Fruit fly (Drosophila melanogaster) whole organism, adult: ENCODE results near the gene pim.

ENCODE experiments used
- CG14711 ChIP-seq: fragments of 200-800 bp; sonication (Bioruptor generic); optimal IDR thresholded peaks from 2 replicates; lab custom pipeline; 2018; ENCODE audit warnings: missing biosample characterization, mild to moderate bottlenecking, missing genetic modification characterization, moderate library complexity
- CG1620 ChIP-seq: fragments of 200-800 bp; sonication (Bioruptor generic); optimal IDR thresholded peaks from 2 replicates; lab custom pipeline; 2016; ENCODE audit warnings: missing biosample characterization, missing genetic modification characterization
- CG7101 ChIP-seq: fragments of 200-800 bp; sonication (Bioruptor generic); optimal IDR thresholded peaks from 2 replicates; lab custom pipeline; 2018; ENCODE audit warnings: missing biosample characterization, mild to moderate bottlenecking, missing genetic modification characterization, moderate library complexity
- Clk ChIP-seq: fragments of 200-800 bp; sonication (Bioruptor generic); optimal IDR thresholded peaks from 2 replicates; lab custom pipeline; 2017; ENCODE audit warnings: missing biosample characterization, missing genetic modification characterization
- bab1 ChIP-seq: fragments of 200-800 bp; sonication (Bioruptor generic); optimal IDR thresholded peaks from 3 replicates; lab custom pipeline; 2019; ENCODE audit warnings: missing biosample characterization, mild to moderate bottlenecking, missing genetic modification characterization, moderate library complexity
- cnc ChIP-seq, 2 experiments: fragments of >200 bp; optimal IDR thresholded peaks; 2 replicates each; lab custom pipeline; 2017
- kay ChIP-seq: fragments of 200-800 bp; sonication (Bioruptor generic); peaks from one replicate; lab custom pipeline; 2016; ENCODE audit warnings: missing biosample characterization, missing genetic modification characterization, borderline replicate concordance
- tj ChIP-seq: fragments of 200-800 bp; sonication (Bioruptor generic); optimal IDR thresholded peaks from 3 replicates; lab custom pipeline; 2017; ENCODE audit warnings: missing biosample characterization, mild to moderate bottlenecking, missing genetic modification characterization, moderate library complexity

DNA sequence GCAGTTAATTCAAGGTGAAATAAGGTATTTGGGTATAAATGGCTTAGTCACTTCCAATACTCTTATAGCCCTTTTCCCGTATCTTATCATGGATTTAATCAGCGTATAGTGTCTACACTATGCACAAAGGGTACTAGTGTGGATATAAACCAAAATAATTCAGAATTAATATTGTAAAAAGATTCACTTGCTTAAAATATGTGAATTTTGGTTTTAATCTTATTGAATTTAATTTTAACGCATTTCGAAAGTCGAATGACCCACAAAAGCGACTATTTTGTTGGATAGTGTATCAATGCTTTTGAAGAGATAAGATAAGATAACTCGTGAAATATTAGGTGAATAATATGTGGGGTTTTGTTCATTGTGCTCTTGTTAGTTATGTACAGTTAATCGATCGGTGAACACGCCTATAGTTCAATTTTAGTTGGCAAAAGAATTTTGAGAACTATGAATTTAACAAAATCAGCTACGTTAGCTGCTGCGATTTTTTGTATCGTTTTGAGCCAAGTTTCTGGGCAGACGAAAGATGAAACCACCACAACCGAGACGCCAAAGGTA lies 19.2 kb downstream of the pim start, which contains the start of gene CG5096:
- no peak for TF ChIP-seq bab1 (GFP tag; lab: Kevin White, UChicago)
- no peak for TF ChIP-seq CG1620 (GFP tag; lab: Kevin White, UChicago)
- peak; percentile 63 for TF ChIP-seq Clk (GFP tag; lab: Kevin White, UChicago)
- peak; percentile 90 for TF ChIP-seq CG14711
- peak; percentile 97 for TF ChIP-seq kay
- TF ChIP-seq cnc (optimal IDR thresholded peaks at IDR 0.05; lab: Kevin White, UChicago): peak in 1 of 2 experiments; percentile 27
- TF ChIP-seq tj (GFP tag; lab: Kevin White, UChicago): peak; percentile 46
- peak; percentile 96 for TF ChIP-seq CG7101 (tag; lab: Kevin White, UChicago)
